Worm (Caenorhabditis elegans) whole organism, L2 larva: Measurements from ENCODE around the gene K02G10.5.

ENCODE experiments used
- C34F6.9 ChIP-seq: fragments of 150-350 bp; optimal IDR thresholded peaks from 2 replicates; lab custom pipeline; 2014; ENCODE audit warnings: missing biosample characterization, missing genetic modification characterization
- F13H6.1 ChIP-seq: sonication (generic microtip); optimal IDR thresholded peaks from 2 replicates; lab custom pipeline; 2016; ENCODE audit warnings: missing genetic modification characterization, missing compliant biosample characterization
- R02D3.7 ChIP-seq: fragments of 150-350 bp; optimal IDR thresholded peaks from 2 replicates; lab custom pipeline; 2014; ENCODE audit warnings: missing biosample characterization, missing genetic modification characterization
- Y55F3AM.14 ChIP-seq: fragments of 200-800 bp; sonication (Bioruptor generic); optimal IDR thresholded peaks from 2 replicates; lab custom pipeline; 2018; ENCODE audit warnings: mild to moderate bottlenecking, missing genetic modification characterization, missing compliant biosample characterization
- ZK546.5 ChIP-seq: sonication (generic microtip); optimal IDR thresholded peaks from 2 replicates; lab custom pipeline; 2017; ENCODE audit warnings: missing biosample characterization, missing genetic modification characterization
- alr-1 ChIP-seq: fragments of 150-350 bp; optimal IDR thresholded peaks from 2 replicates; lab custom pipeline; 2014; ENCODE audit warnings: missing biosample characterization, missing genetic modification characterization
- aly-2 ChIP-seq: fragments of 150-350 bp; optimal IDR thresholded peaks from 2 replicates; lab custom pipeline; 2014; ENCODE audit warnings: missing biosample characterization, missing genetic modification characterization
- ama-1 ChIP-seq: fragments of 150-350 bp; optimal IDR thresholded peaks from 2 replicates; lab custom pipeline; 2018; ENCODE audit warnings: inconsistent platforms
- blmp-1 ChIP-seq: sonication (generic microtip); optimal IDR thresholded peaks from 2 replicates; lab custom pipeline; 2017; ENCODE audit warnings: missing genetic modification characterization, mild to moderate bottlenecking, missing compliant biosample characterization, antibody characterized with exemption, moderate library complexity; ENCODE audit not compliant: insufficient read depth
- ceh-16 ChIP-seq: fragments of 150-350 bp; optimal IDR thresholded peaks from 2 replicates; lab custom pipeline; 2014; ENCODE audit warnings: missing biosample characterization, missing genetic modification characterization
- crh-2 ChIP-seq: sonication (generic microtip); optimal IDR thresholded peaks from 2 replicates; lab custom pipeline; 2017; ENCODE audit warnings: missing biosample characterization, missing genetic modification characterization
- dmd-4 ChIP-seq: sonication (generic microtip); optimal IDR thresholded peaks from 2 replicates; lab custom pipeline; 2017; ENCODE audit warnings: missing biosample characterization, missing genetic modification characterization
- egl-27 ChIP-seq: sonication (generic microtip); optimal IDR thresholded peaks from 3 replicates; lab custom pipeline; 2017; ENCODE audit warnings: missing biosample characterization, missing genetic modification reagents, missing genetic modification characterization
- elt-1 ChIP-seq: fragments of 150-350 bp; optimal IDR thresholded peaks from 2 replicates; lab custom pipeline; 2014; ENCODE audit warnings: missing biosample characterization, missing genetic modification characterization
- elt-3 ChIP-seq: sonication (generic microtip); optimal IDR thresholded peaks from 2 replicates; lab custom pipeline; 2017; ENCODE audit warnings: missing biosample characterization, missing genetic modification characterization
- fos-1 ChIP-seq: fragments of 150-350 bp; optimal IDR thresholded peaks from 2 replicates; lab custom pipeline; 2014; ENCODE audit warnings: missing biosample characterization, missing genetic modification characterization
- gmeb-1 ChIP-seq: fragments of 150-350 bp; optimal IDR thresholded peaks from 2 replicates; lab custom pipeline; 2014; ENCODE audit warnings: missing biosample characterization, missing genetic modification characterization
- lin-11 ChIP-seq: fragments of 150-350 bp; sonication (generic microtip); optimal IDR thresholded peaks from 2 replicates; lab custom pipeline; 2014; ENCODE audit warnings: missing biosample characterization, missing genetic modification characterization, inconsistent platforms, mixed read lengths
- lin-13 ChIP-seq: fragments of 150-350 bp; optimal IDR thresholded peaks from 2 replicates; lab custom pipeline; 2014; ENCODE audit warnings: missing biosample characterization, missing genetic modification reagents, missing genetic modification characterization
- lin-39 ChIP-seq: fragments of 150-350 bp; optimal IDR thresholded peaks from 2 replicates; lab custom pipeline; 2014; ENCODE audit warnings: missing biosample characterization, missing genetic modification reagents, missing genetic modification characterization
- lsy-2 ChIP-seq, 2 experiments: fragments of 150-350 bp in 1 of 2; sonication (generic microtip) in 1 of 2; optimal IDR thresholded peaks; 2 replicates each; lab custom pipeline; 2014 to 2017; ENCODE audit warnings: missing biosample characterization in 2 of 2, missing genetic modification characterization in 2 of 2
- mab-5 ChIP-seq: fragments of 150-350 bp; optimal IDR thresholded peaks from 2 replicates; lab custom pipeline; 2014; ENCODE audit warnings: missing biosample characterization, missing genetic modification characterization
- mbf-1 ChIP-seq: sonication (generic microtip); optimal IDR thresholded peaks from 2 replicates; lab custom pipeline; 2017; ENCODE audit warnings: missing biosample characterization, missing genetic modification characterization
- mdl-1 ChIP-seq, 2 experiments: fragments of 150-350 bp in 1 of 2; sonication (generic microtip) in 1 of 2; optimal IDR thresholded peaks; 2 replicates each; lab custom pipeline; 2017; ENCODE audit warnings: missing biosample characterization in 2 of 2, missing genetic modification characterization in 2 of 2
- nhr-10 ChIP-seq: sonication (generic microtip); optimal IDR thresholded peaks from 2 replicates; lab custom pipeline; 2017; ENCODE audit warnings: missing biosample characterization, missing genetic modification characterization
- nhr-11 ChIP-seq: fragments of 150-350 bp; optimal IDR thresholded peaks from 2 replicates; lab custom pipeline; 2014; ENCODE audit warnings: missing biosample characterization, missing genetic modification characterization
- nhr-12 ChIP-seq: fragments of 150-350 bp; optimal IDR thresholded peaks from 2 replicates; lab custom pipeline; 2014; ENCODE audit warnings: missing biosample characterization, missing genetic modification characterization
- nhr-129 ChIP-seq: fragments of 150-350 bp; optimal IDR thresholded peaks from 2 replicates; lab custom pipeline; 2014; ENCODE audit warnings: missing biosample characterization, missing genetic modification characterization
- nhr-23 ChIP-seq: fragments of 150-350 bp; optimal IDR thresholded peaks from 2 replicates; lab custom pipeline; 2014; ENCODE audit warnings: missing biosample characterization, missing genetic modification reagents, missing genetic modification characterization
- nhr-237 ChIP-seq: fragments of 150-350 bp; optimal IDR thresholded peaks from 2 replicates; lab custom pipeline; 2014; ENCODE audit warnings: missing biosample characterization, missing genetic modification characterization
- nhr-25 ChIP-seq: fragments of 150-350 bp; sonication (generic microtip); optimal IDR thresholded peaks from 3 replicates; lab custom pipeline; 2014; ENCODE audit warnings: missing biosample characterization, missing genetic modification characterization
- nhr-6 ChIP-seq: fragments of 150-350 bp; optimal IDR thresholded peaks from 2 replicates; lab custom pipeline; 2014; ENCODE audit warnings: missing biosample characterization, missing genetic modification characterization
- peb-1 ChIP-seq: fragments of 150-350 bp; optimal IDR thresholded peaks from 2 replicates; lab custom pipeline; 2014; ENCODE audit warnings: missing biosample characterization, missing genetic modification characterization
- sem-4 ChIP-seq: fragments of 150-350 bp; optimal IDR thresholded peaks from 2 replicates; lab custom pipeline; 2014; ENCODE audit warnings: missing biosample characterization, missing genetic modification reagents, missing genetic modification characterization
- sma-3 ChIP-seq: sonication (generic microtip); optimal IDR thresholded peaks from 2 replicates; lab custom pipeline; 2016; ENCODE audit warnings: missing genetic modification reagents, missing genetic modification characterization, missing compliant biosample characterization
- snpc-4 ChIP-seq: fragments of 150-350 bp; optimal IDR thresholded peaks from 2 replicates; lab custom pipeline; 2014; ENCODE audit warnings: missing biosample characterization, missing genetic modification characterization
- unc-39 ChIP-seq: fragments of 150-350 bp; optimal IDR thresholded peaks from 2 replicates; lab custom pipeline; 2014; ENCODE audit warnings: missing biosample characterization, missing genetic modification characterization
- unc-55 ChIP-seq: fragments of 150-350 bp; sonication (generic microtip); optimal IDR thresholded peaks from 3 replicates; lab custom pipeline; 2014; ENCODE audit warnings: missing biosample characterization, missing genetic modification reagents, missing genetic modification characterization
- unc-62 ChIP-seq: fragments of 150-350 bp; optimal IDR thresholded peaks from 2 replicates; lab custom pipeline; 2014; ENCODE audit warnings: missing biosample characterization, missing genetic modification reagents, missing genetic modification characterization
- zag-1 ChIP-seq: fragments of 150-350 bp; optimal IDR thresholded peaks from 2 replicates; lab custom pipeline; 2014; ENCODE audit warnings: missing biosample characterization, missing genetic modification characterization
- ztf-1 ChIP-seq: fragments of 200-800 bp; sonication (Bioruptor generic); conservative IDR thresholded peaks from 2 replicates; pipeline ENCODE4 v1.3.6; 2022; ENCODE audit warnings: missing genetic modification characterization, missing compliant biosample characterization
- ztf-4 ChIP-seq: fragments of 150-350 bp; optimal IDR thresholded peaks from 2 replicates; lab custom pipeline; 2014; ENCODE audit warnings: missing biosample characterization, missing genetic modification characterization

Gene K02G10.5

ce11 chrX:4652950-4653349 lies 38.0 kb downstream of the K02G10.5 start:
- TF ChIP-seq unc-55 (GFP tag; lab: Kevin White, UChicago) (no peak), nhr-11 (tag; lab: Kevin White, UChicago) (no peak), lin-13 (GFP tag; lab: Kevin White, UChicago) (no peak), nhr-129 (tag; lab: Kevin White, UChicago) (no peak), nhr-23 (tag; lab: Kevin White, UChicago) (no peak), lsy-2 (tag; optimal IDR thresholded peaks at IDR 0.05; lab: Kevin White, UChicago) (no peak), crh-2 (tag; lab: Kevin White, UChicago) (no peak), mab-5 (no peak), Y55F3AM.14 (GFP tag; lab: Kevin White, UChicago) (no peak), alr-1 (tag; lab: Kevin White, UChicago) (no peak), unc-39 (tag; lab: Kevin White, UChicago) (no peak), nhr-237 (tag; lab: Kevin White, UChicago) (no peak), peb-1 (tag; lab: Kevin White, UChicago) (no peak), sma-3 (GFP tag; lab: Kevin White, UChicago) (no peak), lin-11 (tag; lab: Kevin White, UChicago) (no peak), zag-1 (tag; lab: Kevin White, UChicago) (no peak), R02D3.7 (tag; lab: Kevin White, UChicago) (no peak)

- TF ChIP-seq nhr-129 (tag; lab: Kevin White, UChicago) (no peak), ZK546.5 (tag; lab: Kevin White, UChicago) (no peak), unc-62 (GFP tag; lab: Kevin White, UChicago) (no peak), Y55F3AM.14 (GFP tag; lab: Kevin White, UChicago) (no peak), unc-55 (GFP tag; lab: Kevin White, UChicago) (no peak), fos-1 (tag; lab: Kevin White, UChicago) (no peak), ama-1 (lab: Kevin White, UChicago) (no peak), egl-27 (tag; lab: Kevin White, UChicago) (no peak), ceh-16 (tag; lab: Kevin White, UChicago) (no peak), lin-11 (tag; lab: Kevin White, UChicago) (no peak), F13H6.1 (no peak), nhr-23 (tag; lab: Kevin White, UChicago) (no peak), peb-1 (tag; lab: Kevin White, UChicago) (no peak), lin-13 (GFP tag; lab: Kevin White, UChicago) (no peak), dmd-4 (tag; lab: Kevin White, UChicago) (no peak)
Measured at ce11 chrX:4651428-4651827, 39.6 kb downstream of the K02G10.5 start.

DNA sequence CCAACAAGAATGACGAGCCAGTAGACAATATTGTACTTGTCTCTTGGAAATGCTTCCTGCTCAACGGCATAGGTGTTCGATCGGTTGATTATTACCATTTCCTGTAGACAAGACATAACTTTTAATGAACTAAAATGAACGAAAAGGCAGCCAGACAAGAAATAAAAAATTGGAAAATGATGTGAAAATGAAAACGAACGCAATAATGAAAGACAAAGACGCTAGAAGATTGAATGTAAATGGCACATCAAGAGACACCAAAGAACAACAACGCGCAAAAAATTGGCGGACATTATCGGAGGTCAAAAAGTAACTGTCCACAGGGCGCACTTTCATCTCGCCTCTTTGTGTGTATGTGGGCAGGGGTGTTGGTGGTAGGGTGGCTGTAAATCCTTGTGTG lies 41.9 kb downstream of the K02G10.5 start, which contains the start of gene ent-5:
Gene ent-5, minus strand, starts transcription at position 101 of the 400 bp plus-strand sequence.
- no peak for TF ChIP-seq alr-1 (tag; lab: Kevin White, UChicago)
- TF ChIP-seq nhr-12 (tag; lab: Kevin White, UChicago): no peak
- TF ChIP-seq mdl-1 (tag; optimal IDR thresholded peaks at IDR 0.05; lab: Kevin White, UChicago): no peak
- TF ChIP-seq unc-62 (GFP tag; lab: Kevin White, UChicago): no peak
- TF ChIP-seq mbf-1: no peak
- TF ChIP-seq unc-55 (GFP tag; lab: Kevin White, UChicago): no peak
- no peak for TF ChIP-seq peb-1 (tag; lab: Kevin White, UChicago)
- no peak for TF ChIP-seq sma-3 (GFP tag; lab: Kevin White, UChicago)
- TF ChIP-seq Y55F3AM.14 (GFP tag; lab: Kevin White, UChicago): no peak
- TF ChIP-seq lin-39 (tag; lab: Kevin White, UChicago): no peak
- no peak for TF ChIP-seq ztf-4 (tag; lab: Kevin White, UChicago)
- no peak for TF ChIP-seq ztf-1
- TF ChIP-seq crh-2 (tag; lab: Kevin White, UChicago): no peak
- no peak for TF ChIP-seq nhr-23 (tag; lab: Kevin White, UChicago)
- no peak for TF ChIP-seq elt-3
- no peak for TF ChIP-seq aly-2 (tag; lab: Kevin White, UChicago)
- no peak for TF ChIP-seq C34F6.9 (tag; lab: Kevin White, UChicago)
- TF ChIP-seq blmp-1: no peak

DNA sequence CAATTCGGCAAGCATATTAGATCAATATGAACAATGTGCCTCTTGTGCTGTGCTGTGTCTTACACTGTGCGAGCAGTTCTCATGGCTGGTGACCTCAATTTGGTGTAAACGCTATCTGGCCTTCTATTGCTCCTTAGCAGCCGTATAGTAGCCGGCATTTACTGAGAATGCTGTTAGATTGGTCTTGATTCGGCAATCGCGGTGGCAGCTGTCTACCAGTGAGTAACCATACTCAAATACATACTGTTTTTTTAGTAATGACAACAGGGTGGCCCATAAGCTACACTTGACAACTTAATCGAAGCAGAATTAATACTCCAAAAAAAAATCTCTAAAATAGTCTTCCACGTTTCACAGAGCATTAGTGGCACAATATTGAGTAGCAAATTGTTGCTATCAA lies 43.9 kb downstream of the K02G10.5 start, which contains the start of gene C46C11.4:
Gene C46C11.4, minus strand, starts transcription at position 101 of the 400 bp plus-strand sequence.
- TF ChIP-seq elt-1: no peak
- no peak for TF ChIP-seq unc-39 (tag; lab: Kevin White, UChicago)
- no peak for TF ChIP-seq zag-1 (tag; lab: Kevin White, UChicago)
- TF ChIP-seq nhr-25 (tag; lab: Kevin White, UChicago): no peak
- no peak for TF ChIP-seq snpc-4 (tag; lab: Kevin White, UChicago)
- TF ChIP-seq gmeb-1 (tag; lab: Kevin White, UChicago): no peak
- no peak for TF ChIP-seq mbf-1
- no peak for TF ChIP-seq sem-4
- TF ChIP-seq Y55F3AM.14 (GFP tag; lab: Kevin White, UChicago): no peak
- no peak for TF ChIP-seq blmp-1
- no peak for TF ChIP-seq peb-1 (tag; lab: Kevin White, UChicago)
- no peak for TF ChIP-seq nhr-6
- no peak for TF ChIP-seq nhr-12 (tag; lab: Kevin White, UChicago)
- no peak for TF ChIP-seq lin-39 (tag; lab: Kevin White, UChicago)
- TF ChIP-seq R02D3.7 (tag; lab: Kevin White, UChicago): no peak
- no peak for TF ChIP-seq nhr-10 (tag; lab: Kevin White, UChicago)
- TF ChIP-seq egl-27 (tag; lab: Kevin White, UChicago): no peak
- no peak for TF ChIP-seq unc-55 (GFP tag; lab: Kevin White, UChicago)
- no peak for TF ChIP-seq mdl-1 (tag; optimal IDR thresholded peaks at IDR 0.05; lab: Kevin White, UChicago)
